Worm (Caenorhabditis elegans): Measurements from ENCODE around the gene EEED8.13.
A peak's percentile ranks its signal among the peaks of the same experiment; 100 is the strongest.

EEED8.13 gene

DNA sequence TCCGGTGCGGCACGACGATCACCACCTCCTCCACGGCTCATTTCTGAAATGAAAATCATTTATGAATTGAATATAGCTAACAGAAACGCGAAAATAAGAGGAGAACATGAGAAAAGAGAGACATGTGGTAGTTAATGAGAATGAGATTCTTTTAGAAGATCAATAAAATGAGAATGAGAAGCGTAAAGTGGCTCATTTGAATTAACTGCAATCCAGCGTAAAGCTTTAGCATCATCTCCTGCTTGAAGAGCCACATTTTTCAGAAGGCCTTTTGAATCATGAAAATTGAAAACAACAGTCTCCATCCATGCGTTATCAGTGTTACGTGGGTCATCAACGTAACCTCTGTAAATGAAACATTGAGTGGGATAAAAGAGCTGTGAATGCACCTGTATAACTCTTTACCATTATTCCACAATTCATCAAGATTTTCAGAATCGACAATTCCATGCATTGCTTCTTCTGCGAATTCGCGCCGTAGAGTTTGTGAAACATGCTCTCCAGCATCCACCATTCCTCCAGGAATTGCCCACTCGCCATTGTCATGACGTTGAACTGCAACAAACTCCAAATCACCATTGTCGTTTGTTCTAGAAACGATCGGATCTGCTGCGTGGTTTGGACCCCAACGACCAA, 23.5 kb downstream of the EEED8.13 start, which contains the start of gene rsp-4:
Gene rsp-4 (minus strand): TSS at position 51 of the 636 bp plus-strand sequence.
- TF ChIP-seq ceh-16 (tag; optimal IDR thresholded peaks at IDR 0.05) (no peak), nhr-25 (tag; optimal IDR thresholded peaks at IDR 0.05) (no peak), crh-2 (tag; optimal IDR thresholded peaks at IDR 0.05) (no peak), R02D3.7 (tag; optimal IDR thresholded peaks at IDR 0.05) (no peak), unc-55 (GFP tag; optimal IDR thresholded peaks at IDR 0.05) (no peak), nhr-12 (tag; optimal IDR thresholded peaks at IDR 0.05) (no peak), nhr-77 (tag; optimal IDR thresholded peaks at IDR 0.05) (no peak), nhr-10 (tag; optimal IDR thresholded peaks at IDR 0.05) (no peak), elt-3 (tag; optimal IDR thresholded peaks at IDR 0.05) (no peak), ztf-11 (tag; optimal IDR thresholded peaks at IDR 0.05) (no peak), snpc-4 (tag; optimal IDR thresholded peaks at IDR 0.05) (no peak), nhr-23 (tag; optimal IDR thresholded peaks at IDR 0.05) (no peak), unc-39 (tag; optimal IDR thresholded peaks at IDR 0.05) (no peak), lin-13 (GFP tag; optimal IDR thresholded peaks at IDR 0.05) (no peak), dmd-4 (tag; optimal IDR thresholded peaks at IDR 0.05) (no peak), elt-1 (tag; optimal IDR thresholded peaks at IDR 0.05) (no peak), alr-1 (tag; optimal IDR thresholded peaks at IDR 0.05) (no peak), ama-1 (optimal IDR thresholded peaks at IDR 0.05) (no peak)

DNA sequence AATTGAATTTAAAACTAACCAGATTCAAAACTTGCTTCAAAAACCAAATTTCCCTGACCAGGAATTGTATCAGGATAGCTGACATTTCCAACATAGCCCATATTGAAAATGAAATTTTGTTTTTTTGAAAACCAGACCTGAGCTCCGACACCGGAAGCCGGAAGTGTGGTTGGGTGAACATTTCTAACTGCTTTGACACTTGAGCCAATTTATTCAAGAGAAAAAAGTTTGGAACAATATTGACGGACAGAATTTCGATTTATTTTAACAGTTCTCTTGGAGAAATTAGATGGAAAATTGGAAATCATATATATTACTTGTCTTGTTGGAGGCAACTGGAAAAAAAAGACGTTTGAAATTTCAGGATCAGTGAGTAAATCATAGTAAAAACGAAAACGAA, 25.1 kb downstream of the EEED8.13 start, which contains the start of gene ccpp-6:
Gene ccpp-6 (minus strand): TSS at position 101 of the 400 bp plus-strand sequence.
- TF ChIP-seq sem-4 (tag; optimal IDR thresholded peaks at IDR 0.05) (no peak), nhr-25 (tag; optimal IDR thresholded peaks at IDR 0.05) (no peak), R02D3.7 (tag; optimal IDR thresholded peaks at IDR 0.05) (no peak), aly-2 (tag; optimal IDR thresholded peaks at IDR 0.05) (no peak), nhr-10 (tag; optimal IDR thresholded peaks at IDR 0.05) (no peak), alr-1 (tag; optimal IDR thresholded peaks at IDR 0.05) (no peak), gmeb-1 (tag; optimal IDR thresholded peaks at IDR 0.05) (no peak), lsy-2 (tag; optimal IDR thresholded peaks at IDR 0.05) (no peak), ZK546.5 (tag; optimal IDR thresholded peaks at IDR 0.05) (no peak), unc-62 (GFP tag; optimal IDR thresholded peaks at IDR 0.05) (no peak)

DNA sequence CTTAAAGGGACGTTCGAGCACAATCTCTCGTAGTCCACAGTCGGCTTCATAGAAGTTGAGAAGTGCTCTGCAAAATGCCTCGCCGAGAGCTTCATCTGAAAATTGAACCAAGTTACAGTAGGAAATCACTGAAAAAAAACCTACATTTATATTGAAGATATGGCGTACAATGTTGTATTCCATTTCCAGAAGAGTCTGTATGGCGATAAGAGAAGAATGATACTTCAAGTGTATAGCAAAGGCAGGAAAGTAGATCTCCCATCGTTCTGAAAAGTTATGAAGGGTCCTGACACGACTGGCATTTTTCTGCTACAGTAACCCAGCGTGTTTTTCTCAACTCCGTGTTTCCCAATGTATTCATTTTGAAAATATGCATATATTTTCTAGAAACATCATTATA, 28.1 kb downstream of the EEED8.13 start:
- no peak for TF ChIP-seq unc-39 (tag; optimal IDR thresholded peaks at IDR 0.05)
- no peak for TF ChIP-seq nhr-10 (tag; optimal IDR thresholded peaks at IDR 0.05)
- no peak for TF ChIP-seq lin-13 (GFP tag; optimal IDR thresholded peaks at IDR 0.05)
- no peak for TF ChIP-seq elt-3 (tag; optimal IDR thresholded peaks at IDR 0.05)
- no peak for TF ChIP-seq ZK546.5 (tag; optimal IDR thresholded peaks at IDR 0.05)
- no peak for TF ChIP-seq nhr-237 (tag; optimal IDR thresholded peaks at IDR 0.05)
- no peak for TF ChIP-seq ceh-16 (tag; optimal IDR thresholded peaks at IDR 0.05)
- TF ChIP-seq skn-1 (tag; optimal IDR thresholded peaks at IDR 0.05), result no peak
- no peak for TF ChIP-seq Y55F3AM.14 (GFP tag; optimal IDR thresholded peaks at IDR 0.05)
- TF ChIP-seq lin-11 (tag; optimal IDR thresholded peaks at IDR 0.05), result no peak
- TF ChIP-seq blmp-1 (tag; optimal IDR thresholded peaks at IDR 0.05; ENCODE audit: insufficient read depth), result no peak
- no peak for TF ChIP-seq crh-2 (tag; optimal IDR thresholded peaks at IDR 0.05)

DNA sequence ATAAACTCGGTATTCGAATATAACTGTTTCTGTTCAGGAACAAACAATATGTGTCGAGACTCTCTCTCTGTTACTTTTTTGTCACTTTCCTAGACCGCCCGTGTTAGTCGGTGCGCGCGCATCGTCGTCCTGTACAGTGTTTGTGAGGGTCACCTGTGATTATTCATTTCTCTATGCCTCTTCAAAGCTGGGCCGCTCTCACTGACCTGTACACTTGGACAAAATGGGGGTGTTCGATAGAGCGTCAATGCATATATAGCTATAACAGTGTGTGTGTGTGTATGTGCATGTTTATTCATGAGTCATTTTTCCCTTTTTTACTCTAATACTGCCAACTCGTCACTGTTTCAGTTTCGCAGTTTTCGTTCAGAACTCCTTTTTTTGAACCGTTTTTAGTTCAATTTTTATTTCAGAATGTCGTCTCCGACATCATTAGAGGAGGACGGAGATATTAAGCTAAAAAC, 32.7 kb downstream of the EEED8.13 start, which contains the start of gene pkc-3:
Gene pkc-3 (plus strand): TSS at position 414 of the 464 bp plus-strand sequence.
- TF ChIP-seq lin-13 (GFP tag; optimal IDR thresholded peaks at IDR 0.05) (peak; percentile 51), nhr-25 (tag; optimal IDR thresholded peaks at IDR 0.05) (peak; percentile 86), skn-1 (tag; optimal IDR thresholded peaks at IDR 0.05) (no peak), unc-55 (GFP tag; optimal IDR thresholded peaks at IDR 0.05) (peak; percentile 21), sem-4 (tag; optimal IDR thresholded peaks at IDR 0.05) (peak; percentile 5), ztf-11 (tag; optimal IDR thresholded peaks at IDR 0.05) (no peak), dmd-4 (tag; optimal IDR thresholded peaks at IDR 0.05) (no peak), R02D3.7 (tag; optimal IDR thresholded peaks at IDR 0.05) (no peak), ZK546.5 (tag; optimal IDR thresholded peaks at IDR 0.05) (no peak), Y55F3AM.14 (GFP tag; optimal IDR thresholded peaks at IDR 0.05) (no peak), sma-3 (GFP tag; optimal IDR thresholded peaks at IDR 0.05) (peak; percentile 85), nhr-77 (tag; optimal IDR thresholded peaks at IDR 0.05) (no peak), ztf-4 (tag; optimal IDR thresholded peaks at IDR 0.05) (peak; percentile 56), lin-39 (tag; optimal IDR thresholded peaks at IDR 0.05) (no peak), nhr-237 (tag; optimal IDR thresholded peaks at IDR 0.05) (no peak), nhr-11 (tag; optimal IDR thresholded peaks at IDR 0.05) (no peak), nhr-6 (tag; optimal IDR thresholded peaks at IDR 0.05) (no peak), nhr-21 (tag; optimal IDR thresholded peaks at IDR 0.05) (peak; percentile 78), unc-39 (tag; optimal IDR thresholded peaks at IDR 0.05) (no peak), aly-2 (tag; optimal IDR thresholded peaks at IDR 0.05) (no peak), elt-3 (tag; optimal IDR thresholded peaks at IDR 0.05) (no peak), zag-1 (tag; optimal IDR thresholded peaks at IDR 0.05) (no peak), mdl-1 (tag; optimal IDR thresholded peaks at IDR 0.05) (no peak), ama-1 (optimal IDR thresholded peaks at IDR 0.05) (peak; percentile 48), nhr-23 (tag; optimal IDR thresholded peaks at IDR 0.05) (no peak), ceh-16 (tag; optimal IDR thresholded peaks at IDR 0.05) (no peak), lin-11 (tag; optimal IDR thresholded peaks at IDR 0.05) (no peak), gmeb-1 (tag; optimal IDR thresholded peaks at IDR 0.05) (peak; percentile 60), C34F6.9 (tag; optimal IDR thresholded peaks at IDR 0.05) (peak; percentile 17), egl-27 (tag; optimal IDR thresholded peaks at IDR 0.05) (no peak), sma-9 (GFP tag; optimal IDR thresholded peaks at IDR 0.05) (peak; percentile 61), sma-9 (tag; optimal IDR thresholded peaks at IDR 0.05) (no peak), lsy-2 (tag; optimal IDR thresholded peaks at IDR 0.05) (peak in 1 of 2 experiments; percentile 65), fos-1 (tag; optimal IDR thresholded peaks at IDR 0.05) (peak; percentile 98), nhr-10 (tag; optimal IDR thresholded peaks at IDR 0.05) (no peak), peb-1 (tag; optimal IDR thresholded peaks at IDR 0.05) (no peak), elt-1 (tag; optimal IDR thresholded peaks at IDR 0.05) (no peak)

Measured in whole organism, L2 larva.